Fruit fly (Drosophila melanogaster): Measurements from ENCODE around the gene CG42371.

The CG42371 gene

DNA sequence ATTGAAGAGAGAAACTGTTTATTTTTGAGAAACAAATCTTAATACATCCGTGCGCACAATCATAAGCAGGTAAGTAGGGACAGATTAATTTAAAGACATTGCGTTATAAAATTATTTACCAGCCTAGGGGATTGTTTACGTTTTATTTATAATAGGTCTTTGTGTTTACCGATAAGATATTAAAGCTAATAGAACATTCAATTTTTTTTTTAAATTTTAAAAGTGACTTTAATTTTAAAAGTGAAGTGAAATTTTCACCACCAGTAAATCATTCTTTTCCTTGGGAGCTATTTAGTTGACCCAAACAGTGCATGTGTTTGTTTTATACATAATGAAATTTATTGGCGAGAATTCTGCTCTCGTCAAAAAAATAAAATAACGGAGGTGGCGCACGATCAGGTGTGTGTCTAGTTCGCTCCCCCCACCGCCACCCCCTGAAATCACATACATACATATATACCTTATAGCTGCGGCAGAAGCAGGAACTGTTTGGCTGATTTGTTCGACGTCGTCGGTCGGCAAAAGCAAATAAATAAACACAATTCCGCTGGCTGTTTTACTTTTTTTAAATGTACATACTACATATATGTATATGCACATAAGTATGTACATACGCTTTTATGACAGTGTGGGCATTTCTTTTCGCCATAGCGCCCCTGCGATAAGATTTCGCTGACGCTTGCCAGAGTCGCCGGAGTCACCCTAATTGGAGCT, 41.0 kb downstream of the CG42371 start (continued):
- TF ChIP-seq bab2 (GFP tag; optimal IDR thresholded peaks at IDR 0.05) (peak; percentile 34), Pdp1 (GFP tag; optimal IDR thresholded peaks at IDR 0.05) (peak; percentile 8 to 16), Doc2 (GFP tag; IDR thresholded peaks at IDR 0.05) (no peak), kay (GFP tag; optimal IDR thresholded peaks at IDR 0.05) (no peak), knrl (GFP tag; IDR thresholded peaks at IDR 0.05; ENCODE audit: partially characterized antibody) (no peak), unpg (GFP tag; optimal IDR thresholded peaks at IDR 0.05) (peak; percentile 57), CG12071 (GFP tag; optimal IDR thresholded peaks at IDR 0.05) (no peak), caup (GFP tag; optimal IDR thresholded peaks at IDR 0.05; ENCODE audit: severe bottlenecking) (no peak), CG18764 (GFP tag; optimal IDR thresholded peaks at IDR 0.05) (no peak), CG15696 (tag; optimal IDR thresholded peaks at IDR 0.05) (peak; percentile 18), usp (GFP tag; optimal IDR thresholded peaks at IDR 0.05) (no peak), Kr (GFP tag; optimal IDR thresholded peaks at IDR 0.05) (no peak), Dref (GFP tag; IDR thresholded peaks at IDR 0.05) (no peak), Oli (tag; optimal IDR thresholded peaks at IDR 0.05) (peak; percentile 65), CG2202 (tag; optimal IDR thresholded peaks at IDR 0.05) (no peak), CG12769 (tag; optimal IDR thresholded peaks at IDR 0.05) (peak; percentile 50), kah (GFP tag; optimal IDR thresholded peaks at IDR 0.05) (no peak), CG14710 (tag; optimal IDR thresholded peaks at IDR 0.05) (no peak), MESR4 (GFP tag; optimal IDR thresholded peaks at IDR 0.05) (no peak), CG6813 (GFP tag; optimal IDR thresholded peaks at IDR 0.05) (no peak), Atf-2 (GFP tag; optimal IDR thresholded peaks at IDR 0.05) (no peak), row (GFP tag; IDR thresholded peaks at IDR 0.05) (peak; percentile 67), CG7987 (GFP tag; optimal IDR thresholded peaks at IDR 0.05) (no peak), CG7928 (GFP tag; optimal IDR thresholded peaks at IDR 0.05) (no peak), pan (optimal IDR thresholded peaks at IDR 0.05) (no peak), pan (GFP tag; optimal IDR thresholded peaks at IDR 0.05 in 1 of 2, IDR thresholded peaks at IDR 0.05 in 1 of 2) (peak in 1 of 2 experiments; percentile 46), Lpt (GFP tag; optimal IDR thresholded peaks at IDR 0.05) (no peak), Ptx1 (GFP tag; IDR thresholded peaks at IDR 0.05) (peak; percentile 54; the same call in 1 of the 2 replicates), HmgZ (tag; optimal IDR thresholded peaks at IDR 0.05) (no peak), NFAT (GFP tag; IDR thresholded peaks at IDR 0.05) (peak; percentile 62), CG31224 (GFP tag; IDR thresholded peaks at IDR 0.05) (peak; percentile 50), lbe (GFP tag; optimal IDR thresholded peaks at IDR 0.05) (no peak), unc-4 (GFP tag; IDR thresholded peaks at IDR 0.05; ENCODE audit: partially characterized antibody) (no peak), CG10321 (GFP tag; IDR thresholded peaks at IDR 0.05) (no peak), CG2116 (GFP tag; optimal IDR thresholded peaks at IDR 0.05) (peak; percentile 23), CG1233 (GFP tag; optimal IDR thresholded peaks at IDR 0.05) (no peak), dpn (GFP tag; optimal IDR thresholded peaks at IDR 0.05) (no peak), Jarid2 (GFP tag; optimal IDR thresholded peaks at IDR 0.05) (peak; percentile 15), her (GFP tag; optimal IDR thresholded peaks at IDR 0.05) (no peak), CG13775 (GFP tag; optimal IDR thresholded peaks at IDR 0.05) (peak; percentile 41)

Measured in whole organism, embryonic.